Worm (Caenorhabditis elegans) whole organism, L1 larva: Measurements from ENCODE around the gene eif-3.G.

Experiments
- C04F5.9 ChIP-seq: sonication (generic microtip); optimal IDR thresholded peaks from 2 replicates; lab custom pipeline; 2016; ENCODE audit warnings: missing genetic modification characterization, missing compliant biosample characterization
- F16B12.6 ChIP-seq: fragments of 150-350 bp; optimal IDR thresholded peaks from 2 replicates; lab custom pipeline; 2014; ENCODE audit warnings: missing biosample characterization, missing genetic modification characterization
- aly-2 ChIP-seq: fragments of 150-350 bp; optimal IDR thresholded peaks from 2 replicates; lab custom pipeline; 2014; ENCODE audit warnings: missing biosample characterization, missing genetic modification characterization
- blmp-1 ChIP-seq: fragments of 150-350 bp; optimal IDR thresholded peaks from 2 replicates; lab custom pipeline; 2014; ENCODE audit warnings: missing biosample characterization, missing genetic modification characterization
- ceh-82 ChIP-seq, 3 experiments: fragments of 150-350 bp in 1 of 3; sonication (generic microtip) in 2 of 3; optimal IDR thresholded peaks; 2 replicates each; lab custom pipeline; 2014 to 2017; ENCODE audit warnings: missing biosample characterization in 3 of 3, missing genetic modification characterization in 3 of 3
- dpl-1 ChIP-seq, 3 experiments: fragments of 150-350 bp in 2 of 3; sonication (generic microtip) in 1 of 3; optimal IDR thresholded peaks; 2 replicates each; lab custom pipeline; 2014 to 2017; ENCODE audit warnings: missing biosample characterization in 3 of 3, missing genetic modification characterization in 3 of 3, missing genetic modification reagents in 3 of 3
- dsc-1 ChIP-seq: sonication (generic microtip); optimal IDR thresholded peaks from 2 replicates; lab custom pipeline; 2016; ENCODE audit warnings: mild to moderate bottlenecking, missing genetic modification characterization, missing compliant biosample characterization
- efl-1 ChIP-seq, 4 experiments: fragments of 150-350 bp; optimal IDR thresholded peaks in 3 of 4; peaks in 1 of 4; 1 replicate in 1 of 4; 2 replicates in 3 of 4; lab custom pipeline; 2014; ENCODE audit warnings: missing biosample characterization in 2 of 4, missing genetic modification characterization in 2 of 4, missing genetic modification reagents in 2 of 4
- egl-27 ChIP-seq, 2 experiments: fragments of 150-350 bp in 1 of 2; sonication (generic microtip); optimal IDR thresholded peaks; 3 replicates each; lab custom pipeline; 2017 to 2018; ENCODE audit warnings: missing biosample characterization in 2 of 2, missing genetic modification characterization in 2 of 2, missing genetic modification reagents in 2 of 2
- elt-3 ChIP-seq, 6 experiments: fragments of 150-350 bp in 1 of 6; sonication (generic microtip); optimal IDR thresholded peaks; 2 replicates each; lab custom pipeline; 2017 to 2018; ENCODE audit warnings: missing biosample characterization in 6 of 6, missing genetic modification characterization in 6 of 6, inconsistent platforms in 1 of 6
- fkh-4 ChIP-seq: sonication (generic microtip); optimal IDR thresholded peaks from 2 replicates; lab custom pipeline; 2016; ENCODE audit warnings: missing compliant biosample characterization, missing genetic modification characterization, borderline replicate concordance
- grh-1 ChIP-seq: fragments of 200-800 bp; sonication (Bioruptor generic); IDR thresholded peaks from 2 replicates; pipeline ENCODE4 v1.3.6; 2022; ENCODE audit warnings: missing genetic modification reagents, missing genetic modification characterization, missing compliant biosample characterization
- hlh-4 ChIP-seq: sonication (generic microtip); optimal IDR thresholded peaks from 2 replicates; lab custom pipeline; 2016; ENCODE audit warnings: mild to moderate bottlenecking, missing genetic modification characterization, missing compliant biosample characterization
- isw-1 ChIP-seq: fragments of 200-800 bp; sonication (Bioruptor generic); IDR thresholded peaks from 2 replicates; pipeline ENCODE4 v1.3.6; 2022; ENCODE audit warnings: missing genetic modification characterization, missing compliant biosample characterization
- jun-1 ChIP-seq: fragments of 150-350 bp; optimal IDR thresholded peaks from 2 replicates; lab custom pipeline; 2014; ENCODE audit warnings: missing biosample characterization, missing genetic modification reagents, missing genetic modification characterization
- lin-14 ChIP-seq: fragments of 200-800 bp; sonication (Bioruptor generic); optimal IDR thresholded peaks from 2 replicates; lab custom pipeline; 2018; ENCODE audit warnings: mild to moderate bottlenecking, missing genetic modification characterization, moderate library complexity, missing compliant biosample characterization
- lin-35 ChIP-seq, 2 experiments: fragments of 150-350 bp; optimal IDR thresholded peaks; 2 replicates each; lab custom pipeline; 2014; ENCODE audit warnings: missing biosample characterization in 2 of 2, missing genetic modification characterization in 2 of 2, missing genetic modification reagents in 2 of 2
- lsy-2 ChIP-seq, 2 experiments: fragments of 150-350 bp; optimal IDR thresholded peaks; 2 replicates each; lab custom pipeline; 2014; ENCODE audit warnings: missing biosample characterization in 2 of 2, missing genetic modification characterization in 2 of 2
- mdl-1 ChIP-seq, 2 experiments: fragments of 150-350 bp; optimal IDR thresholded peaks; 2 replicates each; lab custom pipeline; 2014 to 2017; ENCODE audit warnings: missing biosample characterization in 2 of 2, missing genetic modification characterization in 2 of 2, inconsistent platforms in 1 of 2
- mef-2 ChIP-seq: fragments of 150-350 bp; optimal IDR thresholded peaks from 2 replicates; lab custom pipeline; 2014; ENCODE audit warnings: missing biosample characterization, missing genetic modification characterization
- nhr-12 ChIP-seq: sonication (generic microtip); optimal IDR thresholded peaks from 2 replicates; lab custom pipeline; 2017; ENCODE audit warnings: missing biosample characterization, missing genetic modification characterization
- nhr-20 ChIP-seq: sonication (generic microtip); optimal IDR thresholded peaks from 2 replicates; lab custom pipeline; 2016; ENCODE audit warnings: mild to moderate bottlenecking, missing genetic modification characterization, missing compliant biosample characterization
- nhr-28 ChIP-seq: fragments of 150-350 bp; optimal IDR thresholded peaks from 2 replicates; lab custom pipeline; 2014; ENCODE audit warnings: missing biosample characterization, missing genetic modification characterization
- nhr-47 ChIP-seq: sonication (generic microtip); optimal IDR thresholded peaks from 2 replicates; lab custom pipeline; 2016; ENCODE audit warnings: mild to moderate bottlenecking, missing genetic modification characterization, moderate library complexity, missing compliant biosample characterization
- nhr-71 ChIP-seq: sonication (generic microtip); optimal IDR thresholded peaks from 2 replicates; lab custom pipeline; 2016; ENCODE audit warnings: mild to moderate bottlenecking, missing genetic modification characterization, moderate library complexity, missing compliant biosample characterization
- nhr-77 ChIP-seq: fragments of 150-350 bp; optimal IDR thresholded peaks from 2 replicates; lab custom pipeline; 2014; ENCODE audit warnings: missing biosample characterization, missing genetic modification characterization
- nhr-85 ChIP-seq: sonication (generic microtip); peaks from one replicate; lab custom pipeline; 2016; ENCODE audit warnings: missing genetic modification characterization, inconsistent platforms, missing compliant biosample characterization
- rnt-1 ChIP-seq: sonication (generic microtip); optimal IDR thresholded peaks from 2 replicates; lab custom pipeline; 2016; ENCODE audit warnings: mild to moderate bottlenecking, missing genetic modification characterization, moderate library complexity, missing compliant biosample characterization
- skn-1 ChIP-seq: fragments of 150-350 bp; optimal IDR thresholded peaks from 2 replicates; lab custom pipeline; 2014; ENCODE audit warnings: missing biosample characterization, missing genetic modification characterization
- sup-37 ChIP-seq: fragments of 200-800 bp; sonication (Bioruptor generic); optimal IDR thresholded peaks from 2 replicates; lab custom pipeline; 2018; ENCODE audit warnings: mild to moderate bottlenecking, missing genetic modification characterization, missing compliant biosample characterization
- swsn-7 ChIP-seq: sonication (generic microtip); optimal IDR thresholded peaks from 2 replicates; lab custom pipeline; 2016; ENCODE audit warnings: missing genetic modification characterization, missing compliant biosample characterization
- unc-130 ChIP-seq: fragments of 150-350 bp; optimal IDR thresholded peaks from 2 replicates; lab custom pipeline; 2017; ENCODE audit warnings: missing biosample characterization, missing genetic modification characterization, inconsistent platforms
- unc-86 ChIP-seq: sonication (generic microtip); optimal IDR thresholded peaks from 2 replicates; lab custom pipeline; 2016; ENCODE audit warnings: missing genetic modification characterization, missing compliant biosample characterization
- unc-98 ChIP-seq: fragments of 200-800 bp; sonication (Bioruptor generic); IDR thresholded peaks from 2 replicates; pipeline ENCODE4 v1.3.6; 2022; ENCODE audit warnings: missing genetic modification characterization, missing compliant biosample characterization
- vab-15 ChIP-seq: sonication (generic microtip); optimal IDR thresholded peaks from 2 replicates; lab custom pipeline; 2017; ENCODE audit warnings: missing genotype, mild to moderate bottlenecking, missing genetic modification characterization, missing compliant biosample characterization
- zip-4 ChIP-seq: fragments of 200-800 bp; sonication (Bioruptor generic); optimal IDR thresholded peaks from 2 replicates; lab custom pipeline; 2018; ENCODE audit warnings: mild to moderate bottlenecking, missing genetic modification characterization, moderate library complexity, missing compliant biosample characterization

eif-3.G gene

ce11 chrII:8456094-8456493 is 13.5 kb downstream of the eif-3.G start, which contains the start of gene F22B5.6:
F22B5.6 (minus strand) TSS chrII:8456194.
- TF ChIP-seq nhr-77 (tag; lab: Kevin White, UChicago) (no peak), efl-1 (optimal IDR thresholded peaks at IDR 0.05; lab: Kevin White, UChicago) (no peak), efl-1 (GFP tag; optimal IDR thresholded peaks at IDR 0.05 in 1 of 2; lab: Kevin White, UChicago) (peak in 1 of 2 experiments; percentile 73)

ce11 chrII:8456681-8457389 is 14.3 kb downstream of the eif-3.G start:
- no peak for TF ChIP-seq lsy-2 (tag; optimal IDR thresholded peaks at IDR 0.05; lab: Kevin White, UChicago)
- no peak for TF ChIP-seq unc-98
- TF ChIP-seq dsc-1, result no peak
- no peak for TF ChIP-seq hlh-4
- no peak for TF ChIP-seq nhr-12 (tag; lab: Kevin White, UChicago)
- TF ChIP-seq ceh-82 (tag; optimal IDR thresholded peaks at IDR 0.05; lab: Kevin White, UChicago), result no peak
- peak; percentile 13 to 27 for TF ChIP-seq efl-1 (optimal IDR thresholded peaks at IDR 0.05; lab: Kevin White, UChicago)
- peak; percentile 28 to 41 for TF ChIP-seq efl-1 (GFP tag; optimal IDR thresholded peaks at IDR 0.05 in 1 of 2; lab: Kevin White, UChicago)
- no peak for TF ChIP-seq sup-37 (GFP tag; lab: Kevin White, UChicago)
- no peak for TF ChIP-seq vab-15
- TF ChIP-seq fkh-4 (tag; lab: Kevin White, UChicago), result no peak
- TF ChIP-seq rnt-1 (tag; lab: Kevin White, UChicago), result no peak
- TF ChIP-seq nhr-28 (tag; lab: Kevin White, UChicago), result no peak
- peak; percentile 60 for TF ChIP-seq F16B12.6 (tag; lab: Kevin White, UChicago)
- TF ChIP-seq C04F5.9 (tag; lab: Kevin White, UChicago), result no peak
- peak; percentile 13 to 55 for TF ChIP-seq lin-35 (GFP tag; optimal IDR thresholded peaks at IDR 0.05; lab: Kevin White, UChicago)
- TF ChIP-seq nhr-85 (tag; lab: Kevin White, UChicago), result no peak
- TF ChIP-seq aly-2 (tag; lab: Kevin White, UChicago), result no peak
- TF ChIP-seq egl-27 (tag; optimal IDR thresholded peaks at IDR 0.05; lab: Kevin White, UChicago), result no peak
- no peak for TF ChIP-seq jun-1 (tag; lab: Kevin White, UChicago)
- TF ChIP-seq elt-3 (tag; optimal IDR thresholded peaks at IDR 0.05; lab: Kevin White, UChicago), result no peak
- TF ChIP-seq unc-130, result no peak
- TF ChIP-seq dpl-1 (GFP tag; optimal IDR thresholded peaks at IDR 0.05; lab: Kevin White, UChicago), result peak in 2 of 3 experiments; percentile 6 to 59

- TF ChIP-seq F16B12.6 (tag; lab: Kevin White, UChicago) (peak; percentile 48), zip-4 (peak; percentile 70), nhr-85 (tag; lab: Kevin White, UChicago) (peak; percentile 48), lin-14 (GFP tag; lab: Kevin White, UChicago) (peak; percentile 55), blmp-1 (peak; percentile 1), ceh-82 (tag; optimal IDR thresholded peaks at IDR 0.05; lab: Kevin White, UChicago) (peak in 1 of 3 experiments; percentile 32), grh-1 (GFP tag; lab: Robert Waterston, UW) (no peak), nhr-47 (peak; percentile 2), nhr-20 (no peak), isw-1 (no peak), swsn-7 (tag; lab: Kevin White, UChicago) (no peak), mef-2 (tag; lab: Kevin White, UChicago) (no peak), mdl-1 (tag; optimal IDR thresholded peaks at IDR 0.05; lab: Kevin White, UChicago) (peak in 1 of 2 experiments; percentile 25), lsy-2 (tag; optimal IDR thresholded peaks at IDR 0.05; lab: Kevin White, UChicago) (peak in 1 of 2 experiments; percentile 33), efl-1 (optimal IDR thresholded peaks at IDR 0.05; lab: Kevin White, UChicago) (no peak), efl-1 (GFP tag; optimal IDR thresholded peaks at IDR 0.05 in 1 of 2; lab: Kevin White, UChicago) (peak; percentile 19 to 57), unc-86 (tag; lab: Kevin White, UChicago) (no peak), unc-98 (no peak), lin-35 (GFP tag; optimal IDR thresholded peaks at IDR 0.05; lab: Kevin White, UChicago) (no peak), nhr-71 (tag; lab: Kevin White, UChicago) (peak; percentile 14), skn-1 (tag; lab: Kevin White, UChicago) (peak; percentile 50)
Measured at ce11 chrII:8457438-8457837, 14.9 kb downstream of the eif-3.G start, which contains the start of gene zyg-9. zyg-9 (plus strand) TSS chrII:8457818.
